Worm (Caenorhabditis elegans): ENCODE data around the gene C34F6.5.
A peak's percentile ranks its signal among the peaks of the same experiment; 100 is the strongest.

The C34F6.5 gene

ce11 chrX:11162778-11163584 is 45.7 kb downstream of the C34F6.5 start (continued):
- TF ChIP-seq ama-1 (optimal IDR thresholded peaks at IDR 0.05) (no peak), ama-1 (GFP tag; optimal IDR thresholded peaks at IDR 0.05) (peak in 1 of 2 experiments; percentile 55), madf-3 (GFP tag; IDR thresholded peaks at IDR 0.05) (0 out of 2 replicates have a peak, but pooled peaks have one; percentile 65), Y56A3A.18 (GFP tag; IDR thresholded peaks at IDR 0.05) (peak; percentile 62; the same call in 1 of the 2 replicates), Y67H2A.10 (GFP tag; conservative IDR thresholded peaks at IDR 0.05) (no peak), sdz-38 (tag; optimal IDR thresholded peaks at IDR 0.05) (no peak), unc-130 (GFP tag; optimal IDR thresholded peaks at IDR 0.05) (no peak), ztf-26 (tag; optimal IDR thresholded peaks at IDR 0.05) (no peak), dpl-1 (GFP tag; optimal IDR thresholded peaks at IDR 0.05) (no peak), ccch-3 (GFP tag; optimal IDR thresholded peaks at IDR 0.05) (no peak), somi-1 (GFP tag; optimal IDR thresholded peaks at IDR 0.05) (no peak), F33H1.4 (GFP tag; IDR thresholded peaks at IDR 0.05) (no peak), attf-5 (GFP tag; optimal IDR thresholded peaks at IDR 0.05) (no peak), ztf-6 (GFP tag; IDR thresholded peaks at IDR 0.05) (no peak), snpc-1.1 (tag; optimal IDR thresholded peaks at IDR 0.05; ENCODE audit: insufficient read depth) (no peak), F23B12.7 (tag; optimal IDR thresholded peaks at IDR 0.05; ENCODE audit: insufficient read depth) (no peak), pbrm-1 (GFP tag; IDR thresholded peaks at IDR 0.05) (peak; percentile 80), K12H6.12 (tag; optimal IDR thresholded peaks at IDR 0.05) (no peak), mel-28 (tag; optimal IDR thresholded peaks at IDR 0.05; ENCODE audit: borderline replicate concordance) (no peak), hmg-1.2 (GFP tag; IDR thresholded peaks at IDR 0.05) (peak; percentile 38; the same call in 1 of the 2 replicates), Y95B8A.8 (GFP tag; IDR thresholded peaks at IDR 0.05) (0 out of 2 replicates have a peak, but pooled peaks have one; percentile 39), snpc-4 (GFP tag; optimal IDR thresholded peaks at IDR 0.05) (no peak), snpc-4 (tag; optimal IDR thresholded peaks at IDR 0.05) (peak in 1 of 4 experiments; percentile 33), ztf-25 (GFP tag; IDR thresholded peaks at IDR 0.05) (0 out of 2 replicates have a peak, but pooled peaks have one; percentile 61), bed-2 (GFP tag; IDR thresholded peaks at IDR 0.05) (no peak), sea-2 (GFP tag; IDR thresholded peaks at IDR 0.05) (no peak), nfyb-1 (GFP tag; IDR thresholded peaks at IDR 0.05) (0 out of 2 replicates have a peak, but pooled peaks have one; percentile 12), T26A5.8 (tag; optimal IDR thresholded peaks at IDR 0.05) (no peak), attf-6 (GFP tag; IDR thresholded peaks at IDR 0.05) (peak; percentile 39; the same call in 1 of the 2 replicates), lin-26 (GFP tag; IDR thresholded peaks at IDR 0.05) (peak; percentile 87), sptf-2 (GFP tag; optimal IDR thresholded peaks at IDR 0.05) (no peak), nfya-2 (GFP tag; IDR thresholded peaks at IDR 0.05) (no peak), athp-1 (tag; optimal IDR thresholded peaks at IDR 0.05) (no peak), lir-1 (GFP tag; conservative IDR thresholded peaks at IDR 0.05) (no peak), madf-6 (GFP tag; IDR thresholded peaks at IDR 0.05) (no peak), ZK185.1 (tag; optimal IDR thresholded peaks at IDR 0.05; ENCODE audit: poor library complexity, severe bottlenecking) (peak; percentile 66), ceh-100 (GFP tag; IDR thresholded peaks at IDR 0.05) (no peak), zfh-2 (GFP tag; conservative IDR thresholded peaks at IDR 0.05) (no peak), rec-8 (tag; optimal IDR thresholded peaks at IDR 0.05) (peak; percentile 38 to 47), hlh-26 (GFP tag; conservative IDR thresholded peaks at IDR 0.05) (no peak), unc-62 (GFP tag; optimal IDR thresholded peaks at IDR 0.05) (no peak), nhr-90 (tag; optimal IDR thresholded peaks at IDR 0.05) (peak; percentile 62), attf-3 (GFP tag; conservative IDR thresholded peaks at IDR 0.05) (no peak), lag-1 (GFP tag; IDR thresholded peaks at IDR 0.05) (no peak), lin-54 (GFP tag; optimal IDR thresholded peaks at IDR 0.05) (no peak), lsy-27 (tag; optimal IDR thresholded peaks at IDR 0.05; ENCODE audit: borderline replicate concordance, insufficient read depth) (no peak), repo-1 (tag; optimal IDR thresholded peaks at IDR 0.05) (no peak)

Measured in whole organism, young adult.